Worm (Caenorhabditis elegans) whole organism, L3 larva: Measurements from ENCODE around the gene crn-3.
A peak's percentile ranks its signal among the peaks of the same experiment; 100 is the strongest.

Experiments
- ZK546.5 ChIP-seq: sonication (generic microtip); optimal IDR thresholded peaks from 2 replicates; lab custom pipeline; 2017; ENCODE audit warnings: missing biosample characterization, missing genetic modification characterization
- aly-2 ChIP-seq: fragments of 150-350 bp; optimal IDR thresholded peaks from 2 replicates; lab custom pipeline; 2014; ENCODE audit warnings: missing biosample characterization, missing genetic modification characterization
- ama-1 ChIP-seq: fragments of 150-350 bp; optimal IDR thresholded peaks from 2 replicates; lab custom pipeline; 2018
- ceh-82 ChIP-seq: fragments of 150-350 bp; optimal IDR thresholded peaks from 2 replicates; lab custom pipeline; 2014; ENCODE audit warnings: missing biosample characterization, missing genetic modification characterization
- ceh-9 ChIP-seq: sonication (generic microtip); optimal IDR thresholded peaks from 2 replicates; lab custom pipeline; 2018; ENCODE audit warnings: missing biosample characterization, missing genetic modification characterization
- daf-12 ChIP-seq: fragments of 150-350 bp; optimal IDR thresholded peaks from 2 replicates; lab custom pipeline; 2014; ENCODE audit warnings: missing biosample characterization, missing genetic modification reagents, missing genetic modification characterization
- egl-27 ChIP-seq: sonication (generic microtip); optimal IDR thresholded peaks from 4 replicates; lab custom pipeline; 2017; ENCODE audit warnings: missing biosample characterization, missing genetic modification reagents, missing genetic modification characterization
- egl-5 ChIP-seq: fragments of 150-350 bp; optimal IDR thresholded peaks from 2 replicates; lab custom pipeline; 2017; ENCODE audit warnings: missing biosample characterization, missing genetic modification reagents, missing genetic modification characterization, inconsistent platforms
- elt-1 ChIP-seq: fragments of 150-350 bp; optimal IDR thresholded peaks from 2 replicates; lab custom pipeline; 2014; ENCODE audit warnings: missing biosample characterization, missing genetic modification characterization
- elt-2 ChIP-seq: sonication (generic microtip); optimal IDR thresholded peaks from 2 replicates; lab custom pipeline; 2016; ENCODE audit warnings: missing genetic modification reagents, mild to moderate bottlenecking, missing genetic modification characterization, missing compliant biosample characterization
- elt-3 ChIP-seq, 3 experiments: fragments of 150-350 bp in 1 of 3; sonication (generic microtip) in 2 of 3; optimal IDR thresholded peaks; 2 replicates in 2 of 3; 4 replicates in 1 of 3; lab custom pipeline; 2014 to 2017; ENCODE audit warnings: missing biosample characterization in 3 of 3, missing genetic modification characterization in 3 of 3
- eor-1 ChIP-seq, 2 experiments: fragments of 150-350 bp; optimal IDR thresholded peaks; 2 replicates each; lab custom pipeline; 2014 to 2018; ENCODE audit warnings: missing biosample characterization in 2 of 2, missing genetic modification characterization in 2 of 2
- fkh-2 ChIP-seq: fragments of 150-350 bp; optimal IDR thresholded peaks from 2 replicates; lab custom pipeline; 2014; ENCODE audit warnings: missing biosample characterization, missing genetic modification reagents, missing genetic modification characterization
- fos-1 ChIP-seq: fragments of 150-350 bp; optimal IDR thresholded peaks from 2 replicates; lab custom pipeline; 2014; ENCODE audit warnings: missing biosample characterization, missing genetic modification characterization
- hmg-11 ChIP-seq: sonication (generic microtip); optimal IDR thresholded peaks from 2 replicates; lab custom pipeline; 2016; ENCODE audit warnings: missing genetic modification characterization, missing compliant biosample characterization
- jun-1 ChIP-seq: fragments of 150-350 bp; optimal IDR thresholded peaks from 2 replicates; lab custom pipeline; 2014; ENCODE audit warnings: missing biosample characterization, missing genetic modification reagents, missing genetic modification characterization
- lin-15B ChIP-seq: fragments of 150-350 bp; optimal IDR thresholded peaks from 2 replicates; lab custom pipeline; 2014; ENCODE audit warnings: missing biosample characterization, missing genetic modification characterization
- lin-39 ChIP-seq: fragments of 150-350 bp; optimal IDR thresholded peaks from 2 replicates; lab custom pipeline; 2018; ENCODE audit warnings: missing biosample characterization, missing genetic modification reagents, missing genetic modification characterization
- lsy-12 ChIP-seq: sonication (generic microtip); optimal IDR thresholded peaks from 2 replicates; lab custom pipeline; 2016; ENCODE audit warnings: mild to moderate bottlenecking, missing genetic modification characterization, missing compliant biosample characterization
- mdl-1 ChIP-seq: fragments of 150-350 bp; optimal IDR thresholded peaks from 2 replicates; lab custom pipeline; 2014; ENCODE audit warnings: missing biosample characterization, missing genetic modification characterization
- mml-1 ChIP-seq: fragments of 150-350 bp; sonication (generic microtip); optimal IDR thresholded peaks from 3 replicates; lab custom pipeline; 2014; ENCODE audit warnings: missing biosample characterization, missing genetic modification characterization
- nfya-1 ChIP-seq: sonication (generic microtip); optimal IDR thresholded peaks from 2 replicates; lab custom pipeline; 2017; ENCODE audit warnings: missing genetic modification characterization, mild to moderate bottlenecking, missing compliant biosample characterization, antibody characterized with exemption, moderate library complexity; ENCODE audit not compliant: insufficient read depth
- nhr-11 ChIP-seq: fragments of 150-350 bp; optimal IDR thresholded peaks from 2 replicates; lab custom pipeline; 2014; ENCODE audit warnings: missing biosample characterization, missing genetic modification characterization
- nhr-12 ChIP-seq: fragments of 150-350 bp; optimal IDR thresholded peaks from 2 replicates; lab custom pipeline; 2014; ENCODE audit warnings: missing biosample characterization, missing genetic modification characterization
- nhr-23 ChIP-seq: fragments of 150-350 bp; optimal IDR thresholded peaks from 2 replicates; lab custom pipeline; 2014; ENCODE audit warnings: missing biosample characterization, missing genetic modification reagents, missing genetic modification characterization
- nhr-237 ChIP-seq: fragments of 150-350 bp; optimal IDR thresholded peaks from 2 replicates; lab custom pipeline; 2014; ENCODE audit warnings: missing biosample characterization, missing genetic modification characterization
- nhr-25 ChIP-seq: sonication (generic microtip); optimal IDR thresholded peaks from 2 replicates; lab custom pipeline; 2017; ENCODE audit warnings: missing biosample characterization, missing genetic modification characterization
- nhr-28 ChIP-seq: fragments of 150-350 bp; optimal IDR thresholded peaks from 2 replicates; lab custom pipeline; 2014; ENCODE audit warnings: missing biosample characterization, missing genetic modification characterization
- nhr-43 ChIP-seq: sonication (generic microtip); optimal IDR thresholded peaks from 2 replicates; lab custom pipeline; 2016; ENCODE audit warnings: mild to moderate bottlenecking, missing genetic modification characterization, missing compliant biosample characterization; ENCODE audit not compliant: poor library complexity, severe bottlenecking
- nhr-67 ChIP-seq: fragments of 150-350 bp; optimal IDR thresholded peaks from 2 replicates; lab custom pipeline; 2014; ENCODE audit warnings: missing biosample characterization, missing genetic modification characterization
- nhr-76 ChIP-seq: fragments of 150-350 bp; sonication (generic microtip); optimal IDR thresholded peaks from 5 replicates; lab custom pipeline; 2014; ENCODE audit warnings: missing biosample characterization, missing genetic modification characterization
- nhr-77 ChIP-seq: fragments of 150-350 bp; optimal IDR thresholded peaks from 2 replicates; lab custom pipeline; 2014; ENCODE audit warnings: missing biosample characterization, missing genetic modification characterization
- pha-4 ChIP-seq: fragments of 150-350 bp; optimal IDR thresholded peaks from 2 replicates; lab custom pipeline; 2014; ENCODE audit warnings: missing biosample characterization, missing genetic modification reagents, missing genetic modification characterization
- pqm-1 ChIP-seq: fragments of 150-350 bp; optimal IDR thresholded peaks from 2 replicates; lab custom pipeline; 2017; ENCODE audit warnings: missing biosample characterization, missing genetic modification characterization, inconsistent platforms
- sea-2 ChIP-seq: fragments of 150-350 bp; sonication (generic microtip); optimal IDR thresholded peaks from 4 replicates; lab custom pipeline; 2014; ENCODE audit warnings: missing biosample characterization, missing genetic modification reagents, missing genetic modification characterization
- skn-1 ChIP-seq: fragments of 150-350 bp; optimal IDR thresholded peaks from 2 replicates; lab custom pipeline; 2014; ENCODE audit warnings: missing biosample characterization, missing genetic modification characterization
- snpc-4 ChIP-seq: fragments of 150-350 bp; optimal IDR thresholded peaks from 2 replicates; lab custom pipeline; 2014; ENCODE audit warnings: missing biosample characterization, missing genetic modification characterization
- unc-39 ChIP-seq: sonication (generic microtip); optimal IDR thresholded peaks from 4 replicates; lab custom pipeline; 2017; ENCODE audit warnings: missing biosample characterization, missing genetic modification characterization
- unc-62 ChIP-seq: fragments of 150-350 bp; sonication (generic microtip); optimal IDR thresholded peaks from 4 replicates; lab custom pipeline; 2014; ENCODE audit warnings: missing biosample characterization, missing genetic modification reagents, missing genetic modification characterization
- zag-1 ChIP-seq: fragments of 150-350 bp; optimal IDR thresholded peaks from 2 replicates; lab custom pipeline; 2014; ENCODE audit warnings: missing biosample characterization, missing genetic modification characterization
- ztf-11 ChIP-seq: fragments of 150-350 bp; optimal IDR thresholded peaks from 2 replicates; lab custom pipeline; 2014; ENCODE audit warnings: missing biosample characterization, missing genetic modification characterization
- ztf-4 ChIP-seq: fragments of 150-350 bp; optimal IDR thresholded peaks from 2 replicates; lab custom pipeline; 2014; ENCODE audit warnings: missing biosample characterization, missing genetic modification characterization

Gene crn-3

DNA sequence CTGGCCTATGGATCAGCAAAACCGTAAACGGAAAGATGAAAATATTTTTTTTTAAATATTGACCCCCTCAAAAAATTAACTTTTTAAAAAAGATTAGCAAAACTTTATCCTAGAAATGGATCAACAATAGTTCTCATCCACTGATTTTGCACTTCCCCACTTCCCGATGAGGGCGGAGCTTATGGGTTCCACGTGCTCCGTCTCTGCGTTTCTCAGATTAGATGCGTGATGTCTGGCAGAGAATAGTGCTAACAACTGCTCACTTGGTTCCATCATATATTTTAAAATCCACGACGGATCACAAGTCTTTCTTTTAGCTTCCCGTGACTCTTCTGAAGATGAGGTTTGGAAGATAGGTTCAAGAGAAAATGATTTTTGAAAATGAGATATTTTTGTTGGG lies 29.5 kb upstream of the crn-3 start:
- no peak for TF ChIP-seq egl-27 (tag; lab: Kevin White, UChicago)
- no peak for TF ChIP-seq jun-1 (tag; lab: Kevin White, UChicago)
- TF ChIP-seq lsy-12 (tag; lab: Kevin White, UChicago), result no peak
- TF ChIP-seq ztf-11, result no peak
- peak; percentile 39 for TF ChIP-seq ama-1 (lab: Kevin White, UChicago)
- no peak for TF ChIP-seq fos-1 (tag; lab: Kevin White, UChicago)
- no peak for TF ChIP-seq unc-39 (tag; lab: Kevin White, UChicago)
- TF ChIP-seq elt-2 (tag; lab: Kevin White, UChicago), result no peak
- no peak for TF ChIP-seq ceh-82 (tag; lab: Kevin White, UChicago)
- TF ChIP-seq lin-39 (tag; lab: Kevin White, UChicago), result peak; percentile 18
- TF ChIP-seq daf-12 (tag; lab: Kevin White, UChicago), result no peak
- peak; percentile 21 for TF ChIP-seq nhr-11
- TF ChIP-seq nhr-237 (tag; lab: Kevin White, UChicago), result no peak
- no peak for TF ChIP-seq nhr-43 (tag; lab: Kevin White, UChicago)

DNA sequence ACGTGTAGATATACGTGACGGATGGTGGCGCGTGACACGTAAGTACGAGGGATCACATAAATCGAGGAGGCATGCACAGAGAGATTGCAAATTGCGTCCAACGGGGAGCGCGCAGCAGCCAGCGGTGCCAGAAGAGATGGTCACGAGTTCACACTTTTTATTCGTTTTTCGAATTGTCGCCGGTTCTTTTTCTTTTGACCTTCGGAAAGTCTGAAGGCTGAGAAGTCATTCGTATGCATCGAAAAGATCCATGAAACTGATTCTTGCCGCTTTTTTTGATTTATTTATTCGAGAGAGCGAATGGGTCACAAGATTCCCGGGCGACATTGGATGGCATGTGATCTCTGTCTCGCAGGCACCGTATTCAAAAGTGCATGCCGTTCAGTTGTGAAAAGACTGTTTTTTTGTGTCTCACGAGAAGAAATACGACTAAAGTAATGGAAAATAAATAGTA lies 28.9 kb upstream of the crn-3 start:
- TF ChIP-seq egl-5 (tag; lab: Kevin White, UChicago) (peak; percentile 68), mml-1 (tag; lab: Kevin White, UChicago) (no peak), ztf-4 (no peak), pqm-1 (no peak), nfya-1 (tag; lab: Kevin White, UChicago) (peak; percentile 69), unc-39 (tag; lab: Kevin White, UChicago) (no peak), daf-12 (tag; lab: Kevin White, UChicago) (no peak), nhr-76 (tag; lab: Kevin White, UChicago) (no peak), elt-3 (tag; optimal IDR thresholded peaks at IDR 0.05; lab: Kevin White, UChicago) (no peak), ztf-11 (no peak), egl-27 (tag; lab: Kevin White, UChicago) (no peak), mdl-1 (tag; lab: Kevin White, UChicago) (peak; percentile 39), nhr-28 (no peak), nhr-25 (peak; percentile 82), nhr-237 (tag; lab: Kevin White, UChicago) (no peak), unc-62 (GFP tag; lab: Kevin White, UChicago) (no peak), ceh-82 (tag; lab: Kevin White, UChicago) (no peak), skn-1 (tag; lab: Kevin White, UChicago) (no peak), sea-2 (no peak), zag-1 (no peak), nhr-67 (tag; lab: Kevin White, UChicago) (no peak), fkh-2 (no peak), fos-1 (tag; lab: Kevin White, UChicago) (no peak), nhr-23 (no peak), lin-15B (tag; lab: Kevin White, UChicago) (peak; percentile 67), ZK546.5 (tag; lab: Kevin White, UChicago) (no peak), nhr-12 (tag; lab: Kevin White, UChicago) (no peak), pha-4 (tag; lab: Kevin White, UChicago) (no peak), jun-1 (tag; lab: Kevin White, UChicago) (peak; percentile 24), nhr-77 (tag; lab: Kevin White, UChicago) (no peak), ama-1 (lab: Kevin White, UChicago) (peak; percentile 55), aly-2 (no peak), elt-2 (tag; lab: Kevin White, UChicago) (no peak), snpc-4 (tag; lab: Kevin White, UChicago) (no peak), elt-1 (peak; percentile 70), lsy-12 (tag; lab: Kevin White, UChicago) (peak; percentile 57), nhr-43 (tag; lab: Kevin White, UChicago) (peak; percentile 70), lin-39 (tag; lab: Kevin White, UChicago) (peak; percentile 66)

DNA sequence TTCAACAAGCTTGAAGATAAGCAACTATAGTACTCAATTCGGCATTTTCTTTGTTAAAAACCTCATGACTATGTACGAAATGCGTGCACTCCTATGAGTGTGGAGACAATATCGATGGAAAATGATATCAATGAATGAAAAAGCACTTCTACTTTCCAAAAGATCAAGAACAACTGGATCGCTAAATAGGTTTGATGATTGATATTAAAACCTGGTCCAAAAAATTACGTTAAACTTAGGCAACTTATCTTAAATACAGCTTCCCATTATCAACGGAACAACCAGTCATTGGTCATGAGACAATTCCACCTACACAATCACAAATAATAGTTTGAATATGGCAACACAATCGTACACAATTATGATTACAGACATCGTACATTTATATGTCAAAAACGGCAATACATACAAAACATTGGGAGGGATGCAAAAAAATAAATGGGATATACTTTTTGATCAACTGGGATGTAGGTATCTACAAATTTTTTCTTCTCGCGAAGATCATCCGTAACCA lies 28.1 kb upstream of the crn-3 start:
- TF ChIP-seq ceh-9 (no peak), nhr-77 (tag; lab: Kevin White, UChicago) (no peak), elt-1 (peak; percentile 0), ceh-82 (tag; lab: Kevin White, UChicago) (no peak), mdl-1 (tag; lab: Kevin White, UChicago) (no peak), nhr-43 (tag; lab: Kevin White, UChicago) (peak; percentile 40), nhr-23 (peak; percentile 14), fkh-2 (no peak), egl-27 (tag; lab: Kevin White, UChicago) (no peak), pha-4 (tag; lab: Kevin White, UChicago) (peak; percentile 21), pqm-1 (peak; percentile 65), snpc-4 (tag; lab: Kevin White, UChicago) (no peak), zag-1 (no peak), eor-1 (tag; optimal IDR thresholded peaks at IDR 0.05; lab: Kevin White, UChicago) (no peak), ama-1 (lab: Kevin White, UChicago) (peak; percentile 68), elt-2 (tag; lab: Kevin White, UChicago) (peak; percentile 71), hmg-11 (tag; lab: Kevin White, UChicago) (no peak)
